Fruit fly (Drosophila melanogaster) S2 (cell line): ENCODE data around the gene ry.

ENCODE experiments used
- CG8478 ChIP-seq: fragments of >200 bp; optimal IDR thresholded peaks from 2 replicates; lab custom pipeline; 2018
- CTCF ChIP-seq, 2 experiments: fragments of >200 bp; optimal IDR thresholded peaks; 2 replicates each; lab custom pipeline; 2018

The ry gene

DNA sequence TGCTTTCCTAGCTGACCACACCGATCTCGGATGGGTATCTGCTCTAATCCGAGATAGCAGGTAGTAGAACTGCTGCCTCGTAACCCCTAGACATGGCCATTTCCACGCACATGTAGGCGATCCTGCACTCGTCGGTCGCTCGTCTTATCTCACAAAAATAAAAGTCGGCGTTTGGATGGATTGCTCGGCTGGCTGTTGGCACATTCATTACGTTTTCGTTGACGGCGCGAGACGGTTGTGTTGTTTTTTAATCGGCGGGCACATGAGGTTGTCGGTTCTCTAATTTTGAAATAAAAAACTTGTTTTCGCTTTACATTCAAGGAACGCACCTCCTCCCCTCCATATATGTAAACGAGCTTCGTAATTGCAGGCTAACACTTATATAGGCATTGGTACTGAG is at the start of gene ry:
Gene ry (plus strand): TSS at position 206 of the 400 bp plus-strand sequence.
- TF ChIP-seq CTCF (optimal IDR thresholded peaks at IDR 0.05; lab: Kevin White, UChicago) (no peak), CG8478 (lab: Kevin White, UChicago) (no peak)

DNA sequence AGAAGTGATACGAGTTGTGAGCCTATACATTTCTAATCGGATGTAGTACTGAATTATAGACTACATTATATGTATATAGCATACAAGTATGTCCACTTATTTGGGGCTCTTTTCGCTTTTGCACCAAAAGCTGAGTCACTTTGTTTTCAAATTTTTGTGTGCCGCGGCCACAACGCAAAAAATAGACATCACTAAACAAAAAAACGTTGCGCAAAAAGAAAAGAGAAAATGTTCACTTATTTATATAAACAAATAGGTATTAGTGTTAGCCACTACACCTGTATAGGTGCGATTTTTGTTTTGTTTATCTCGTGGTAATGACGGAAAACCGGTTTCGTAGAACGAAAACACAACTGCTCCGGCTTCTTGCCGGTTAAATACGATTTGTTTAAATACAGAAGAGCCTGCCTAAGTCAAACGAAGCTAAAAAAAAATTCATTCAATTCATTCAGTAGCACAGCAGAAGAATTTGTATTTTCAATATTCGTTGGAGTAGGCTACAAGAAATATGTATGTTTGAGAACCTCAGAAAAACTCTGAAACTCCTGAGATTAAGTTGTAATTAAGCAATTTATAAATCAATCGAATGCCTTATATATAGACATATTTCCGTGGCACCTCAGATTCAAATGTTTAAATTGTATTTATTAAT is 49.2 kb upstream of the ry start:
- no peak for TF ChIP-seq CG8478 (lab: Kevin White, UChicago)
- no peak for TF ChIP-seq CTCF (optimal IDR thresholded peaks at IDR 0.05; lab: Kevin White, UChicago)

DNA sequence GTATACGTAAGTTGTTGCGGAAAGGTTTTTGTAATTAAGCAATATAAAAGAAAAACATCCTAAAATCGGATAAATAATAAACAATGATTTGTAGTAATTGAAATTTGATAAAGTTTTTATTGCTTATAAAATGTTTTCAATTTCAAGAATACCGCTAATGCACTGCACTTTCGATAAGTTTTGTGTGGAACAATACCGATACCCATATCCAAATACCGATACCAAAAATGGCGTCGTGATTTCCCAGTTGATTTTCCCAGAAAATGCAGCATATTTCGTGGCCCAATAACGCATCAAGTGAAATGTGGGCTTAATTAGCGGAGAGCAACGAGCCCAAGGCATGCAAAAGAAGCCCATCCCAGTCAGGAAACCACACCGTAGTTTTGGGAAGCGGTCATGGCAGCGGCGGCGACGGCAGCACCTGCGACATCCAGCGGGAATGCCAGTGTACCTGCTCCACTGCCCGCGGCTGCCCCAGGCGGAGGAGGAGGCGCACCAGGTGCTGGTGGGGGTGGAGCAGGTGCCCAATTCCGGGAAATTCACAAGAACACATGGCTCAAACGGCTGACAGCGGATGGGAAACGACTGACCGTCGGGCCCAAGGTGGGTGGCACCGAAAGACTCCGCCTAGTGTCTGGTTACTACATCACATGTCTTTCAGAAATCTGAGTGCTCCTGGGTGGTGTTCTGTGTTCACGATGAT is 46.3 kb upstream of the ry start, which contains the start of gene CG31342:
Gene CG31342 (plus strand): TSS at position 214 of the 703 bp plus-strand sequence.
- no peak for TF ChIP-seq CTCF (optimal IDR thresholded peaks at IDR 0.05; lab: Kevin White, UChicago)
- TF ChIP-seq CG8478 (lab: Kevin White, UChicago), result no peak

DNA sequence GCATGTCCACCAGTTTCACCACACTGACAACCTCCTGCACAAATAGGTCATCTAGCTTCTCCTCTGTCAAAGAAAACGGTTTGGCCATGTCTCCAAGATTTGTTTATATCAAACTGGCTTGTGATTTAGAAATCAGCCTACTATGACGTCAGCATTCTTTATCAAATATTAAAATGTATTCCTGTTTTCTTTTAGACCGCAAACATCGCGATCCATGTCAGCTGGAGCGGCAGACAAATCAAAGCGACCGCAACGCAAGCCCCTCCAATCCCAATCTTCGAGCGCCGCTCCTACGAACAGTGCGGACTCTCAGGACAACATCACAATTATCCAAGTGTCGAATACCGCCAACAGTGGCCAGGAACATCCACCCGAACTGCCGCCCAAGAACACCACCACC is 43.9 kb upstream of the ry start, which contains the start of gene CG14383:
Gene CG14383 (minus strand): TSS at position 101 of the 400 bp plus-strand sequence.
- TF ChIP-seq CTCF (optimal IDR thresholded peaks at IDR 0.05; lab: Kevin White, UChicago) (no peak), CG8478 (lab: Kevin White, UChicago) (no peak)

DNA sequence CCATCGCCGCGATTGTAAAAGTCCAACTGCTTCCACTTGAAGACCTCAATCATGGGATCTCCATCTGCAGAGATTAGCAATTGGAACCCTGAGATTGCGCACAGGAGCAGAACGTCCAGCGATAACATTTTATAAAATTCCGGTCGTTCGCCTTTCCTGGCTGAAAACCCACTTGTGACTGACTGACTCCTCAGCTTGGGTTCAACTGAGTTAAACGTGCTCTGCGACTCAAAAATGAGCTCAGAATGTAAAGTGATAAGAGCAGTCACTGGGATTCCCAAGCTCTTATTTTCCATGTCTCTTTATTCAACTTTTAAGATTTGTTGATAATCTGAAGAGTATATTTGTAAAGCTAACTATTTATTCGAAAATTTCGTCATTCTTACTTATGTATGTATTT is 39.3 kb upstream of the ry start, which contains the start of gene yellow-f:
Gene yellow-f (minus strand): TSS at position 184 of the 400 bp plus-strand sequence.
- TF ChIP-seq CTCF (optimal IDR thresholded peaks at IDR 0.05; lab: Kevin White, UChicago), result no peak
- TF ChIP-seq CG8478 (lab: Kevin White, UChicago), result no peak

DNA sequence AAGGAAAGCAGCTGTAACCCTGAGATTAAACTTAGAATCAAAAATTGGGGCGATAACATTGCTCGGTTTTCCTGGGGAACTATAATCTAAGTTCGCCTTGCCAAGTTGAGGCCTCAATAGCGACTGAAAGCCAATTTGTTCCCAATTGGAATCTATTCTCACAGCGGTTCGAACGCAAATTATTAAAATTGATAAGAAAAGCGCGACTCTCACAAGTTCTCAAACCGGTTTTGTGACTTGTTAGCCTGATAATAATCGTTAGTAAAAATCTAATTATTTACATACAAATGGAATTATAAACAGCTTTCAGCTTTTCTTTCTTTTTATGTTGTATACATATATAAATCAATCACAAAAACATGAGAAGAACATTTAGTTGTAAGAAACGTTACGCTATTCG is 37.3 kb upstream of the ry start, which contains the start of gene yellow-f2:
Gene yellow-f2 (minus strand): TSS at position 101 of the 400 bp plus-strand sequence.
- no peak for TF ChIP-seq CTCF (optimal IDR thresholded peaks at IDR 0.05; lab: Kevin White, UChicago)
- TF ChIP-seq CG8478 (lab: Kevin White, UChicago), result no peak

DNA sequence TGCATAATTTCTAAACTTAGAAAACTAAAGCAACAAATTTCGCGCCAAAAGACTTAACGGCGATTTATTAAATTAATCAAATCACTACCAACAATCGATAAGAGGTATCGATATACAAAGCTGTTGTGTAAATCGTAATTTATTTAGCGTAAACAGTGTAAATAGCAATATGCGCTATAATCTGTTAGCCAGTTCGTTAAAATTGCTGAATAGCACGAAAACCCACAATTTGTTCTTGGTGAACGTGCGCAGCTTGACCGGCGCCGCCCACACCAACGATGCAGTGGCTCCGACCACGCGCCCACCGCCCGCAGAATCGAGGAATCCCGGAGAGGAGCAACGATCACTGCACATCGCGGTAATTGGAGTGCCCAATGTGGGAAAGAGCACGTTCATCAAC is 36.8 kb upstream of the ry start, which contains the start of gene CG7488:
Gene CG7488 (plus strand): TSS at position 99 of the 400 bp plus-strand sequence.
- TF ChIP-seq CG8478 (lab: Kevin White, UChicago) (no peak), CTCF (optimal IDR thresholded peaks at IDR 0.05; lab: Kevin White, UChicago) (no peak)

DNA sequence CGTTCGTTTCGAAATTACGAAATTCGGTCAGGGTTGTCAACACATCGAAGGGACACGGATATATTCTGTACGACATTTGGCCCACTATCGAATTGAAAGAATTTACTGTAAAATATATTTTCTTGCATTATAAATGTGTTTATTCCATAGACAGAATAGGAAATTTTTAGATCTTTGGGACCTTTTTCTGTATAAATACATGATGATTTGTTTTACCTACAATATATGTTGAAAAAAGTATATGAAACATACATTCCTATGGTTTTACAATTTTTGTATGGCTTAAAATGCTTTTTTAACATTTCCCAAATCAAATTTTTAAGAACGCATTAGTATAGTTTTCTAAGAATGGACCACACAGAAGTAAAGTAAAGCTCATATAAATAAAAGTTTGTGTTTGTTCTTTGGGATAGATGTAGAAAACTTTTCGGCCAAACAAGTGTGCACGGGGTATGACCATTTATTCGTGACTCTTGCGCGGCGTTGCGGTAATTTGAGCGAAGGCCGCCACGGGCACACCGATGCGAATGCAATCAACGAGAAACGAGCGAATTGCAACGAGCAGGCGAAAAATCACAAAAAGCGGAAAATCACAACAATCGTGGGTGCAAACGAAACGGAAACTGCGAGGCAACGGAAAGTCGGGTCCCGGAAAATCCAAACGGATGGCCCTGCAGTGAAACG is 34.6 kb upstream of the ry start, which contains the start of the genes CG17327, CG44194 and CG7518:
Gene CG17327 (minus strand): TSS at position 177 of the 684 bp plus-strand sequence.
Gene CG44194 (minus strand): TSS at position 177 of the 684 bp plus-strand sequence.
Gene CG7518 (plus strand): TSS at position 540 of the 684 bp plus-strand sequence.
- no peak for TF ChIP-seq CTCF (optimal IDR thresholded peaks at IDR 0.05; lab: Kevin White, UChicago)
- no peak for TF ChIP-seq CG8478 (lab: Kevin White, UChicago)

DNA sequence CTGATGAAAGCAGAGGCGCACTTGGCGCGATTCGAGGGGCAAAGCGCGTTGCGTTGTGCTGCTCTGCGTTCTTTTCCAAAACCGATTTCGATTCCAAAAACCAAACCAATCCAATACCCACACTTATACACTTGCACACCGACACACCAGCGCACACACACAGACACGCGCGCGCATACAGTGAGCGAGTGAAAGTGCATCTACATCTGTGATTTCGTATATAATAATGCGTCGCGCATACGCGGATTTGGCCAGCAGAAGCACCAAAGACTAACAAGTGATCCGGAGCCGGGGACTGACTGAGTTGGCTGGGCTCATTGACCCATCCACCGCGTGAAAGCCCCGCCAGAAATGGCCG is 34.1 kb upstream of the ry start:
- TF ChIP-seq CG8478 (lab: Kevin White, UChicago) (no peak), CTCF (optimal IDR thresholded peaks at IDR 0.05; lab: Kevin White, UChicago) (no peak)

DNA sequence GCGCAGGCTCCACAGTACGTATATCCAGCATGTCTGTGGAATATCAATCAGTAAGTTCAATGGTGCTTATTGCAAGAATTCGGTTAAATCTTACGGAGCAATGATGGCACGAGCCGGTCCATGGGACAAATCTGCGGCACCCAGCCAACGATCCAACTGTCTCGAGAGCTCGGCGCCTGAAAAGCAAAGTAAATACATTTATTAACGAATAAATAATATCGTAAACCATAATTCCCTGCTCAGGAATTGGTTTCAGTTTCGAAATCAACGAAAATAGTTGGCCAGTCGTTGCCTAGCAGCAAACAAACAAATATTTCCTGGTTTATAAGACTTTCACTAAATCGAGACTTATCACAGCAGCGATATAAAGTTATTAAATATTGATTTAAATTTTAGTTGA is 22.7 kb upstream of the ry start, which contains the start of gene CG11656:
Gene CG11656 (plus strand): TSS at position 301 of the 400 bp plus-strand sequence.
- TF ChIP-seq CTCF (optimal IDR thresholded peaks at IDR 0.05; lab: Kevin White, UChicago), result no peak
- no peak for TF ChIP-seq CG8478 (lab: Kevin White, UChicago)

DNA sequence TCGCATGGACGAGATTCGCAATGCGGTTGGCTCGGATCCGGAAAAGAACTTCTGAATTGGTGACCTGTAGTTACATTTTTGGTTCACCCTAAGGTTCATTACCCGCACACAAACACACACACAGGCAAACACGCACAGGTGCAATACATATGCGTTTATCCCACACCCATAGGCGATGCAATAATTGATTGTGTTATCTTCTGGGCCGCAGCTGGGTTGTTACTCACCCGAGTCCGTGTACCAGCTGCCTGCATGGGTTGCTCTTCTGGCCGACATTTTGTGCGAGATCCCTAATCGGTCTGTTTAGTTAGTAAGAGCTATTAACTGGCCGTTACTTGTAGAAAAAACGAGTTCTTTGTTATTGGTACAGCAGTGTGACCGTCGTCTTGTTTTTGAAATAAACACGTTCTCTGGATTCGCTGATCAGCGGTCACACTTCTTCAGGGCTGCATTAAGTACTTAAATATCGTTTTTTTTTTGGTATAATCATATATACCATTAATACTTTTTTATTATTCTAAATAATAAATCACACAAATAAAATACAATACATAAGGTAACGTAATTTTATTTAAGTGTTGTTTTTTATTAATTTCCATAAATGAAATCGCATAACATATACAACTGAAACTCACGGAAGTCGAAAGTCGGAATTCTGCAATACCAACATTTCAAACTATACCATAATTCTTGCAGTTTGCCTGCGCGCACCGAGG is 21.3 kb upstream of the ry start, which contains the start of gene CG8031:
Gene CG8031 (minus strand): TSS at position 406 of the 716 bp plus-strand sequence.
- TF ChIP-seq CTCF (optimal IDR thresholded peaks at IDR 0.05; lab: Kevin White, UChicago) (no peak), CG8478 (lab: Kevin White, UChicago) (no peak)

DNA sequence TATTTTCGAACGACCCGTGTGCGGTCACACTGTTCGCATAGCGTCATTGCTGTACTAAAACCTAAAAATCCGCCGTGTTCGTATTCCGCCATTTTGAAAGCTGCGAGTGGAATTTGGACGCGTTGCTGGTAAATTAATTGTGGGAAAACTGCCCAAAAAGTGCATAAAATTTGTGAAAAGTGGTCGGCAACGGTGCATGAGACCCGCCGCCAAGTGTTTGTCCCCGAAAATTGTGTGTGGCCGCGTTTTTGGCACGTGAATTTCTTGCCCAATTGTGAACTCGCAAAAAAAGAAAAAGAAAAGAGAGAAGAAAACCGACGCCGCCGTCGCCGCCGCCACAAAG is 20.7 kb upstream of the ry start, which contains the start of gene CtBP:
Gene CtBP (plus strand): TSS at position 29 of the 343 bp plus-strand sequence.
- TF ChIP-seq CTCF (optimal IDR thresholded peaks at IDR 0.05; lab: Kevin White, UChicago) (no peak), CG8478 (lab: Kevin White, UChicago) (no peak)

DNA sequence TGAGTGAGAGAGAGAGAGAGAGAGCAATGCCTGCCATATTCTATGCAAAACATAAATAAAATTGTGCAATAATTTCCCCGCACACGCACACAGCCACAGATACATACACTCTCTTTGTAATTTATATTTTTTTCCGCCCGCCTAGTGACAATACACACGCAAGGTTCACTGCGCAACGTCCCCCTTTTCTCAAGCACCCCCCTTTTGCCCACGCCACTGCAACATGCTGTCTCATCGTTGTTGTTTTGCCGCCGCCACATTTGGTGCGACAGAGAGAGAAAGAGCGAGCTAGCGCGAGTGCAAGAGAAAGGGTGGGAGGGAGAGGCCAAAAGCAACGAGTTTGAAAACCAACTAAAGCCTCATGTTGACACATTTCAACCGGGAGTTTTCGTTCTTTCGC is 20.0 kb upstream of the ry start:
- no peak for TF ChIP-seq CTCF (optimal IDR thresholded peaks at IDR 0.05; lab: Kevin White, UChicago)
- TF ChIP-seq CG8478 (lab: Kevin White, UChicago), result no peak

DNA sequence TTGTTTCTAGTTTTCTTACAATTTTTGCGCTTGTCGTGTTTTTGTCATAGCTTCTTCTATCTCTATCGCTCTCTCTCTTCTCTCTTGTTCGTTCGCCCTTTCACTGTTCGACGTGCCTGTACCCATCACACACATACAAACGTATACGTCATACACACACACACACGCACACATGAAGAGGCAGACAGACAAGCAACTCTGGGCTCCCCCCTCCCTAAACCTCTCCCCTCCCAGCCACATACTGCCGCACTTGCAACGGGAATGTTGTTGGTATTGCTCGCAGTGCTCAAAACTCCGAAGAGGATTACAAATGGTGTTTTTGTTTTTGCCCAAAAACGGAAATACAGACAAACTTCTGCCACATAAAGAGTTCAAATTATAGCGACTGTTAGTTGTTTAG is 19.3 kb upstream of the ry start:
- TF ChIP-seq CTCF (optimal IDR thresholded peaks at IDR 0.05; lab: Kevin White, UChicago) (no peak), CG8478 (lab: Kevin White, UChicago) (no peak)
